Worm (Caenorhabditis elegans): ENCODE data around the gene gly-20.

gly-20 gene

ce11 chrV:11314025-11314880, 31.9 kb downstream of the gly-20 start (continued):
- TF ChIP-seq pbrm-1 (GFP tag; IDR thresholded peaks at IDR 0.05) (peak; percentile 94), nfyb-1 (GFP tag; IDR thresholded peaks at IDR 0.05) (peak; percentile 97), fkh-3 (tag; optimal IDR thresholded peaks at IDR 0.05) (peak; percentile 99), hrde-1 (tag; optimal IDR thresholded peaks at IDR 0.05; ENCODE audit: borderline replicate concordance) (peak; percentile 94), madf-6 (GFP tag; IDR thresholded peaks at IDR 0.05) (peak; percentile 90), let-526 (GFP tag; IDR thresholded peaks at IDR 0.05) (peak; percentile 97), akir-1 (GFP tag; optimal IDR thresholded peaks at IDR 0.05) (peak; percentile 86), Y53F4B.3 (GFP tag; IDR thresholded peaks at IDR 0.05) (peak; percentile 84), C06A6.2 (GFP tag; conservative IDR thresholded peaks at IDR 0.05) (peak; percentile 82), egl-44 (GFP tag; IDR thresholded peaks at IDR 0.05) (peak; percentile 99), snpc-1.3 (tag; optimal IDR thresholded peaks at IDR 0.05; ENCODE audit: insufficient read depth) (peak; percentile 97), ekl-4 (GFP tag; IDR thresholded peaks at IDR 0.05) (peak; percentile 95), F57A8.1 (GFP tag; optimal IDR thresholded peaks at IDR 0.05) (peak; percentile 99), die-1 (tag; optimal IDR thresholded peaks at IDR 0.05) (peak; percentile 98), mxl-1 (tag; optimal IDR thresholded peaks at IDR 0.05) (peak; percentile 98), lag-1 (GFP tag; IDR thresholded peaks at IDR 0.05) (0 out of 2 replicates have a peak, but pooled peaks have one; percentile 71), dpff-1 (tag; optimal IDR thresholded peaks at IDR 0.05) (peak; percentile 89), nfya-1 (tag; optimal IDR thresholded peaks at IDR 0.05; ENCODE audit: borderline replicate concordance, insufficient read depth) (no peak), nhr-120 (GFP tag; IDR thresholded peaks at IDR 0.05) (peak; percentile 99), ztf-6 (GFP tag; IDR thresholded peaks at IDR 0.05) (peak; percentile 94), hmg-20 (GFP tag; IDR thresholded peaks at IDR 0.05) (peak; percentile 92), nhr-90 (tag; optimal IDR thresholded peaks at IDR 0.05) (peak; percentile 97), mes-4 (tag; optimal IDR thresholded peaks at IDR 0.05) (peak; percentile 95), unc-130 (GFP tag; optimal IDR thresholded peaks at IDR 0.05) (peak; percentile 93), ceh-91 (GFP tag; IDR thresholded peaks at IDR 0.05) (peak; percentile 65), snpc-3.4 (tag; optimal IDR thresholded peaks at IDR 0.05) (peak; percentile 96), ztf-22 (GFP tag; optimal IDR thresholded peaks at IDR 0.05) (peak; percentile 98), madf-8 (GFP tag; conservative IDR thresholded peaks at IDR 0.05) (peak; percentile 65), Y67H2A.10 (GFP tag; conservative IDR thresholded peaks at IDR 0.05) (peak; percentile 88), chd-7 (tag; optimal IDR thresholded peaks at IDR 0.05) (peak; percentile 99), rec-8 (tag; optimal IDR thresholded peaks at IDR 0.05) (peak; percentile 94 to 98), Y53G8AR.9 (GFP tag; conservative IDR thresholded peaks at IDR 0.05) (peak; percentile 96), attf-3 (GFP tag; conservative IDR thresholded peaks at IDR 0.05) (peak; percentile 80), sdz-38 (tag; optimal IDR thresholded peaks at IDR 0.05) (peak; percentile 57), tbx-9 (tag; optimal IDR thresholded peaks at IDR 0.05; ENCODE audit: borderline replicate concordance) (peak; percentile 98), F33H1.4 (GFP tag; IDR thresholded peaks at IDR 0.05) (peak; percentile 67), ceh-79 (tag; optimal IDR thresholded peaks at IDR 0.05) (peak; percentile 99), Y95B8A.8 (GFP tag; IDR thresholded peaks at IDR 0.05) (peak; percentile 94), atf-7 (tag; optimal IDR thresholded peaks at IDR 0.05) (peak; percentile 95), ztf-28 (GFP tag; IDR thresholded peaks at IDR 0.05) (peak; percentile 95), tbp1 (GFP tag; optimal IDR thresholded peaks at IDR 0.05) (peak; percentile 100), F52B5.7 (tag; optimal IDR thresholded peaks at IDR 0.05) (peak; percentile 100), cebp-1 (GFP tag; IDR thresholded peaks at IDR 0.05) (peak; percentile 85), cebp-1 (tag; optimal IDR thresholded peaks at IDR 0.05) (peak; percentile 93), zfh-2 (GFP tag; conservative IDR thresholded peaks at IDR 0.05) (peak; percentile 96), xnd-1 (tag; optimal IDR thresholded peaks at IDR 0.05) (peak; percentile 29)
